Fruit fly (Drosophila melanogaster) ovary, adult (tissue): ENCODE measurements around the gene FucTA.

Experiments used
- CG17801 ChIP-seq: fragments of 200-800 bp; optimal IDR thresholded peaks from 2 replicates; lab custom pipeline; 2019; ENCODE audit warnings: missing biosample characterization, mild to moderate bottlenecking, missing genetic modification characterization, moderate library complexity; ENCODE audit not compliant: partially characterized antibody

FucTA gene

dm6 chr3L:15174086-15174485 is 27.1 kb downstream of the FucTA start:
- TF ChIP-seq CG17801 (GFP tag; lab: Kevin White, UChicago), result no peak

dm6 chr3L:15174823-15175222 is 27.9 kb downstream of the FucTA start:
- no peak for TF ChIP-seq CG17801 (GFP tag; lab: Kevin White, UChicago)

- TF ChIP-seq CG17801 (GFP tag; lab: Kevin White, UChicago), result no peak
Observed at dm6 chr3L:15176641-15177215, 29.8 kb downstream of the FucTA start.

- no peak for TF ChIP-seq CG17801 (GFP tag; lab: Kevin White, UChicago)
Observed at dm6 chr3L:15178618-15179017, 31.7 kb downstream of the FucTA start.

- TF ChIP-seq CG17801 (GFP tag; lab: Kevin White, UChicago), result no peak
Observed at dm6 chr3L:15180816-15181215, 33.9 kb downstream of the FucTA start.

dm6 chr3L:15187782-15188181 is 40.8 kb downstream of the FucTA start:
- no peak for TF ChIP-seq CG17801 (GFP tag; lab: Kevin White, UChicago)

dm6 chr3L:15188735-15189134 is 41.8 kb downstream of the FucTA start:
- no peak for TF ChIP-seq CG17801 (GFP tag; lab: Kevin White, UChicago)

- no peak for TF ChIP-seq CG17801 (GFP tag; lab: Kevin White, UChicago)
Observed at dm6 chr3L:15189707-15190106, 42.8 kb downstream of the FucTA start.

- no peak for TF ChIP-seq CG17801 (GFP tag; lab: Kevin White, UChicago)
Observed at dm6 chr3L:15192172-15192571, 45.2 kb downstream of the FucTA start.

- TF ChIP-seq CG17801 (GFP tag; lab: Kevin White, UChicago), result no peak
Observed at dm6 chr3L:15195548-15195947, 48.6 kb downstream of the FucTA start.

dm6 chr3L:15196189-15196588 is 49.3 kb downstream of the FucTA start:
- no peak for TF ChIP-seq CG17801 (GFP tag; lab: Kevin White, UChicago)

- no peak for TF ChIP-seq CG17801 (GFP tag; lab: Kevin White, UChicago)
Observed at dm6 chr3L:15196711-15197320, 49.9 kb downstream of the FucTA start.

dm6 chr3L:15197978-15198377 is 51.0 kb downstream of the FucTA start:
- no peak for TF ChIP-seq CG17801 (GFP tag; lab: Kevin White, UChicago)

- TF ChIP-seq CG17801 (GFP tag; lab: Kevin White, UChicago), result no peak
Observed at dm6 chr3L:15199216-15200090, 52.5 kb downstream of the FucTA start.

- no peak for TF ChIP-seq CG17801 (GFP tag; lab: Kevin White, UChicago)
Observed at dm6 chr3L:15200280-15200987, 53.5 kb downstream of the FucTA start.
